Worm (Caenorhabditis elegans) whole organism, mixed stage, embryonic: Measurements from ENCODE around the gene K09E4.4.

ENCODE experiments used
- blmp-1 ChIP-seq: fragments of 150-350 bp; optimal IDR thresholded peaks from 2 replicates; lab custom pipeline; 2014; ENCODE audit warnings: missing biosample characterization, missing genetic modification characterization
- cnd-1 ChIP-seq: fragments of 200-800 bp; sonication (Bioruptor generic); optimal IDR thresholded peaks from 2 replicates; lab custom pipeline; 2018; ENCODE audit warnings: mild to moderate bottlenecking, missing genetic modification characterization, missing compliant biosample characterization
- mep-1 ChIP-seq: fragments of 150-350 bp; optimal IDR thresholded peaks from 2 replicates; lab custom pipeline; 2017; ENCODE audit warnings: missing biosample characterization, missing genetic modification reagents, missing genetic modification characterization, inconsistent platforms
- nhr-12 ChIP-seq: fragments of 150-350 bp; optimal IDR thresholded peaks from 2 replicates; lab custom pipeline; 2014; ENCODE audit warnings: missing biosample characterization, missing genetic modification characterization
- nhr-237 ChIP-seq: fragments of 150-350 bp; optimal IDR thresholded peaks from 2 replicates; lab custom pipeline; 2014; ENCODE audit warnings: missing biosample characterization, missing genetic modification characterization
- nhr-28 ChIP-seq: fragments of 150-350 bp; optimal IDR thresholded peaks from 2 replicates; lab custom pipeline; 2014; ENCODE audit warnings: missing biosample characterization, missing genetic modification characterization
- nhr-76 ChIP-seq: sonication (generic microtip); optimal IDR thresholded peaks from 2 replicates; lab custom pipeline; 2017; ENCODE audit warnings: missing biosample characterization, missing genetic modification characterization
- pha-4 ChIP-seq: fragments of 150-350 bp; optimal IDR thresholded peaks from 2 replicates; lab custom pipeline; 2018; ENCODE audit warnings: missing biosample characterization, missing genetic modification reagents, missing genetic modification characterization
- zip-8 ChIP-seq: fragments of 150-350 bp; optimal IDR thresholded peaks from 2 replicates; lab custom pipeline; 2014; ENCODE audit warnings: missing biosample characterization, missing genetic modification characterization
- ztf-11 ChIP-seq: fragments of 150-350 bp; optimal IDR thresholded peaks from 2 replicates; lab custom pipeline; 2014; ENCODE audit warnings: missing biosample characterization, missing genetic modification characterization

DNA sequence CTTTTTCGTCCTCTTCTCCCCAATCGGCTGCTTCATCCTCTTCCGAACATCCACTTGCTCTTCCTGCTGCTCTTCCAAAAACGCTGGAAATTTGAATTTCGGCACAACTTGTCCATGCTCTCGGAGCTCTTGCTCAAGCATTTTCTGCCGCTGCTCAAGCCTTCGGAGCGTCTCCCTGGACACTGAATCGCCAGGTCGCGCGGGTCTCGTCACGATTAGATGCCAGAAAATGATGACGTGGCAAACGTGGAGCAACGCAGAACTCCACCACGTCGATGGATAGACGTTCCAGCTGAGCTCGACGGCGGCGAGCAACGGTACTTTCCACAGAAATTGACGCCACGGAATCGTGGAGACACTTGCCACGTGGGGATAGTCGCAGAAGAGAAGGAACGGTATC, 7.2 kb upstream of the K09E4.4 start:
- TF ChIP-seq pha-4 (no peak), ztf-11 (no peak), nhr-237 (tag; lab: Kevin White, UChicago) (no peak), mep-1 (tag; lab: Kevin White, UChicago) (no peak), zip-8 (tag; lab: Kevin White, UChicago) (no peak), nhr-76 (tag; lab: Kevin White, UChicago) (no peak), cnd-1 (no peak), nhr-28 (tag; lab: Kevin White, UChicago) (no peak), nhr-12 (no peak), blmp-1 (no peak)
